Worm (Caenorhabditis elegans) whole organism, L1 larva: Measurements from ENCODE around the gene ceeh-2.
A peak's percentile ranks its signal among the peaks of the same experiment; 100 is the strongest.

Experiments used
- C04F5.9 ChIP-seq: sonication (generic microtip); optimal IDR thresholded peaks from 2 replicates; lab custom pipeline; 2016; ENCODE audit warnings: missing genetic modification characterization, missing compliant biosample characterization
- C16A3.4 ChIP-seq: fragments of 150-350 bp; optimal IDR thresholded peaks from 2 replicates; lab custom pipeline; 2014; ENCODE audit warnings: missing biosample characterization, missing genetic modification characterization
- C34B4.2 ChIP-seq: sonication (generic microtip); optimal IDR thresholded peaks from 2 replicates; lab custom pipeline; 2017; ENCODE audit warnings: mild to moderate bottlenecking, missing genetic modification characterization, missing compliant biosample characterization
- alr-1 ChIP-seq: fragments of 200-800 bp; sonication (Bioruptor generic); optimal IDR thresholded peaks from 2 replicates; lab custom pipeline; 2018; ENCODE audit warnings: borderline replicate concordance, mild to moderate bottlenecking, missing genetic modification characterization, missing compliant biosample characterization
- aly-2 ChIP-seq: fragments of 150-350 bp; optimal IDR thresholded peaks from 2 replicates; lab custom pipeline; 2014; ENCODE audit warnings: missing biosample characterization, missing genetic modification characterization
- ceh-88 ChIP-seq: fragments of 200-800 bp; sonication (Bioruptor generic); IDR thresholded peaks from 2 replicates; pipeline ENCODE4 v1.3.6; 2022; ENCODE audit warnings: missing genetic modification characterization, missing compliant biosample characterization
- dpl-1 ChIP-seq, 3 experiments: fragments of 150-350 bp in 2 of 3; sonication (generic microtip) in 1 of 3; optimal IDR thresholded peaks; 2 replicates each; lab custom pipeline; 2014 to 2017; ENCODE audit warnings: missing biosample characterization in 3 of 3, missing genetic modification characterization in 3 of 3, missing genetic modification reagents in 3 of 3
- egl-13 ChIP-seq: sonication (generic microtip); optimal IDR thresholded peaks from 2 replicates; lab custom pipeline; 2016; ENCODE audit warnings: missing genotype, missing genetic modification reagents, missing genetic modification characterization, missing compliant biosample characterization
- elt-2 ChIP-seq: sonication (generic microtip); optimal IDR thresholded peaks from 2 replicates; lab custom pipeline; 2016; ENCODE audit warnings: missing genetic modification characterization, mild to moderate bottlenecking, inconsistent platforms, missing compliant biosample characterization, missing genetic modification reagents
- elt-3 ChIP-seq, 6 experiments: fragments of 150-350 bp in 1 of 6; sonication (generic microtip); optimal IDR thresholded peaks; 2 replicates each; lab custom pipeline; 2017 to 2018; ENCODE audit warnings: missing biosample characterization in 6 of 6, missing genetic modification characterization in 6 of 6, inconsistent platforms in 1 of 6
- ets-5 ChIP-seq: fragments of 200-800 bp; sonication (Bioruptor generic); IDR thresholded peaks from 2 replicates; pipeline ENCODE4 v1.3.6; 2022; ENCODE audit warnings: missing genetic modification characterization, missing compliant biosample characterization
- fkh-10 ChIP-seq: sonication (generic microtip); optimal IDR thresholded peaks from 2 replicates; lab custom pipeline; 2017; ENCODE audit warnings: missing biosample characterization, missing genetic modification reagents, missing genetic modification characterization
- grh-1 ChIP-seq: fragments of 200-800 bp; sonication (Bioruptor generic); IDR thresholded peaks from 2 replicates; pipeline ENCODE4 v1.3.6; 2022; ENCODE audit warnings: missing genetic modification reagents, missing genetic modification characterization, missing compliant biosample characterization
- hpl-2 ChIP-seq: fragments of 150-350 bp; optimal IDR thresholded peaks from 2 replicates; lab custom pipeline; 2014; ENCODE audit warnings: missing biosample characterization, missing genetic modification reagents, missing genetic modification characterization
- isw-1 ChIP-seq: fragments of 200-800 bp; sonication (Bioruptor generic); IDR thresholded peaks from 2 replicates; pipeline ENCODE4 v1.3.6; 2022; ENCODE audit warnings: missing genetic modification characterization, missing compliant biosample characterization
- jun-1 ChIP-seq: fragments of 150-350 bp; optimal IDR thresholded peaks from 2 replicates; lab custom pipeline; 2014; ENCODE audit warnings: missing biosample characterization, missing genetic modification reagents, missing genetic modification characterization
- lin-13 ChIP-seq: fragments of 150-350 bp; optimal IDR thresholded peaks from 2 replicates; lab custom pipeline; 2014; ENCODE audit warnings: missing biosample characterization, missing genetic modification reagents, missing genetic modification characterization
- lin-14 ChIP-seq: fragments of 200-800 bp; sonication (Bioruptor generic); optimal IDR thresholded peaks from 2 replicates; lab custom pipeline; 2018; ENCODE audit warnings: mild to moderate bottlenecking, missing genetic modification characterization, moderate library complexity, missing compliant biosample characterization
- mab-9 ChIP-seq: fragments of 200-800 bp; sonication (Bioruptor generic); IDR thresholded peaks from 2 replicates; pipeline ENCODE4 v1.3.6; 2022; ENCODE audit warnings: missing genetic modification reagents, missing genetic modification characterization, missing compliant biosample characterization
- mdl-1 ChIP-seq, 2 experiments: fragments of 150-350 bp; optimal IDR thresholded peaks; 2 replicates each; lab custom pipeline; 2014 to 2017; ENCODE audit warnings: missing biosample characterization in 2 of 2, missing genetic modification characterization in 2 of 2, inconsistent platforms in 1 of 2
- nhr-11 ChIP-seq: fragments of 150-350 bp; optimal IDR thresholded peaks from 2 replicates; lab custom pipeline; 2014; ENCODE audit warnings: missing biosample characterization, missing genetic modification characterization
- nhr-12 ChIP-seq: sonication (generic microtip); optimal IDR thresholded peaks from 2 replicates; lab custom pipeline; 2017; ENCODE audit warnings: missing biosample characterization, missing genetic modification characterization
- nhr-20 ChIP-seq: sonication (generic microtip); optimal IDR thresholded peaks from 2 replicates; lab custom pipeline; 2016; ENCODE audit warnings: mild to moderate bottlenecking, missing genetic modification characterization, missing compliant biosample characterization
- nhr-237 ChIP-seq: fragments of 150-350 bp; optimal IDR thresholded peaks from 2 replicates; lab custom pipeline; 2014; ENCODE audit warnings: missing biosample characterization, missing genetic modification characterization
- nhr-71 ChIP-seq: sonication (generic microtip); optimal IDR thresholded peaks from 2 replicates; lab custom pipeline; 2016; ENCODE audit warnings: mild to moderate bottlenecking, missing genetic modification characterization, moderate library complexity, missing compliant biosample characterization
- nhr-76 ChIP-seq: sonication (generic microtip); optimal IDR thresholded peaks from 2 replicates; lab custom pipeline; 2017; ENCODE audit warnings: missing biosample characterization, missing genetic modification characterization
- nhr-77 ChIP-seq: fragments of 150-350 bp; optimal IDR thresholded peaks from 2 replicates; lab custom pipeline; 2014; ENCODE audit warnings: missing biosample characterization, missing genetic modification characterization
- nhr-84 ChIP-seq: sonication (generic microtip); optimal IDR thresholded peaks from 2 replicates; lab custom pipeline; 2017; ENCODE audit warnings: missing biosample characterization, missing genetic modification characterization
- nhr-90 ChIP-seq: sonication (generic microtip); optimal IDR thresholded peaks from 2 replicates; lab custom pipeline; 2016; ENCODE audit warnings: mild to moderate bottlenecking, missing genetic modification characterization, missing compliant biosample characterization; ENCODE audit not compliant: poor library complexity
- skn-1 ChIP-seq: fragments of 150-350 bp; optimal IDR thresholded peaks from 2 replicates; lab custom pipeline; 2014; ENCODE audit warnings: missing biosample characterization, missing genetic modification characterization
- snpc-4 ChIP-seq: fragments of 150-350 bp; optimal IDR thresholded peaks from 2 replicates; lab custom pipeline; 2014; ENCODE audit warnings: missing biosample characterization, missing genetic modification characterization
- sox-4 ChIP-seq: sonication (generic microtip); optimal IDR thresholded peaks from 2 replicates; lab custom pipeline; 2016; ENCODE audit warnings: missing genetic modification characterization, missing compliant biosample characterization
- sptf-1 ChIP-seq: fragments of 150-350 bp; optimal IDR thresholded peaks from 2 replicates; lab custom pipeline; 2014; ENCODE audit warnings: missing biosample characterization, missing genetic modification characterization
- sup-37 ChIP-seq: fragments of 200-800 bp; sonication (Bioruptor generic); optimal IDR thresholded peaks from 2 replicates; lab custom pipeline; 2018; ENCODE audit warnings: mild to moderate bottlenecking, missing genetic modification characterization, missing compliant biosample characterization
- tbx-2 ChIP-seq: sonication (generic microtip); optimal IDR thresholded peaks from 2 replicates; lab custom pipeline; 2016; ENCODE audit warnings: missing genetic modification characterization, missing compliant biosample characterization
- tlp-1 ChIP-seq: fragments of 150-350 bp; optimal IDR thresholded peaks from 2 replicates; lab custom pipeline; 2014; ENCODE audit warnings: missing biosample characterization, missing genetic modification characterization
- unc-130 ChIP-seq: fragments of 150-350 bp; optimal IDR thresholded peaks from 2 replicates; lab custom pipeline; 2017; ENCODE audit warnings: missing biosample characterization, missing genetic modification characterization, inconsistent platforms
- unc-30 ChIP-seq: sonication (generic microtip); optimal IDR thresholded peaks from 2 replicates; lab custom pipeline; 2017; ENCODE audit warnings: missing biosample characterization, missing genetic modification characterization
- unc-62 ChIP-seq: fragments of 150-350 bp; optimal IDR thresholded peaks from 2 replicates; lab custom pipeline; 2014; ENCODE audit warnings: missing biosample characterization, missing genetic modification reagents, missing genetic modification characterization
- unc-86 ChIP-seq: sonication (generic microtip); optimal IDR thresholded peaks from 2 replicates; lab custom pipeline; 2016; ENCODE audit warnings: missing genetic modification characterization, missing compliant biosample characterization
- zag-1 ChIP-seq: fragments of 150-350 bp; optimal IDR thresholded peaks from 2 replicates; lab custom pipeline; 2014; ENCODE audit warnings: missing biosample characterization, missing genetic modification characterization
- zip-4 ChIP-seq: fragments of 200-800 bp; sonication (Bioruptor generic); optimal IDR thresholded peaks from 2 replicates; lab custom pipeline; 2018; ENCODE audit warnings: mild to moderate bottlenecking, missing genetic modification characterization, moderate library complexity, missing compliant biosample characterization

ceeh-2 gene

ce11 chrV:10361830-10362397 is 4.2 kb upstream of the ceeh-2 start, which contains the start of gene cash-1 (continued):
- TF ChIP-seq zip-4 (GFP tag; lab: Kevin White, UChicago) (no peak), C34B4.2 (tag; lab: Kevin White, UChicago) (no peak), aly-2 (no peak), zag-1 (no peak), C16A3.4 (tag; lab: Kevin White, UChicago) (peak; percentile 38), mab-9 (GFP tag; lab: Robert Waterston, UW) (no peak), nhr-76 (tag; lab: Kevin White, UChicago) (no peak), nhr-20 (tag; lab: Kevin White, UChicago) (peak; percentile 73), nhr-90 (tag; lab: Kevin White, UChicago) (peak; percentile 60), tlp-1 (tag; lab: Kevin White, UChicago) (no peak), sup-37 (GFP tag; lab: Kevin White, UChicago) (no peak), nhr-237 (no peak), alr-1 (tag; lab: Kevin White, UChicago) (no peak), nhr-71 (tag; lab: Kevin White, UChicago) (peak; percentile 82), grh-1 (no peak), lin-14 (GFP tag; lab: Kevin White, UChicago) (peak; percentile 84), unc-130 (tag; lab: Kevin White, UChicago) (peak; percentile 68), unc-86 (tag; lab: Kevin White, UChicago) (no peak), tbx-2 (tag; lab: Kevin White, UChicago) (peak; percentile 71), fkh-10 (GFP tag; lab: Kevin White, UChicago) (peak; percentile 36), ets-5 (GFP tag; lab: Robert Waterston, UW) (no peak), unc-30 (tag; lab: Kevin White, UChicago) (no peak), hpl-2 (GFP tag; lab: Kevin White, UChicago) (peak; percentile 14), mdl-1 (tag; optimal IDR thresholded peaks at IDR 0.05; lab: Kevin White, UChicago) (peak in 1 of 2 experiments; percentile 82), egl-13 (peak; percentile 22), skn-1 (tag; lab: Kevin White, UChicago) (peak; percentile 77), elt-3 (tag; optimal IDR thresholded peaks at IDR 0.05; lab: Kevin White, UChicago) (peak in 1 of 6 experiments; percentile 45), dpl-1 (GFP tag; optimal IDR thresholded peaks at IDR 0.05; lab: Kevin White, UChicago) (peak; percentile 80 to 89 (median 83)), nhr-84 (no peak), ceh-88 (GFP tag; lab: Robert Waterston, UW) (no peak; the same call in 1 of the 2 replicates), nhr-11 (tag; lab: Kevin White, UChicago) (no peak), unc-62 (no peak)
- TF ChIP-seq, all 84 proteins: peak for 40

ce11 chrV:10360186-10360585 is 2.5 kb upstream of the ceeh-2 start:
- TF ChIP-seq isw-1: no peak
- no peak for TF ChIP-seq nhr-77 (tag; lab: Kevin White, UChicago)
- TF ChIP-seq nhr-12 (tag; lab: Kevin White, UChicago): no peak
- no peak for TF ChIP-seq lin-13 (GFP tag; lab: Kevin White, UChicago)
- no peak for TF ChIP-seq sox-4 (tag; lab: Kevin White, UChicago)
- TF ChIP-seq C04F5.9: no peak
- TF ChIP-seq nhr-20 (tag; lab: Kevin White, UChicago): no peak
- TF ChIP-seq snpc-4 (tag; lab: Kevin White, UChicago): no peak
- TF ChIP-seq sptf-1: no peak
- TF ChIP-seq jun-1: no peak
- no peak for TF ChIP-seq elt-2 (tag; lab: Kevin White, UChicago)
